Fruit fly (Drosophila melanogaster) whole organism, embryonic: ENCODE data around the gene Usp30.
A peak's percentile ranks its signal among the peaks of the same experiment; 100 is the strongest.

Experiments used
- Adf1 ChIP-seq: fragments of 200-800 bp; sonication (Bioruptor generic); IDR thresholded peaks from 2 replicates; pipeline ENCODE4 v1.3.6; 2022; ENCODE audit warnings: missing biosample characterization, missing genetic modification characterization
- Asciz ChIP-seq: fragments of 200-800 bp; sonication (Bioruptor generic); optimal IDR thresholded peaks from 2 replicates; lab custom pipeline; 2017; ENCODE audit warnings: missing biosample characterization, mild to moderate bottlenecking, missing genetic modification characterization, missing genetic modification reagents
- CG10431 ChIP-seq: fragments of 200-800 bp; sonication (Bioruptor generic); optimal IDR thresholded peaks from 3 replicates; lab custom pipeline; 2018; ENCODE audit warnings: missing biosample characterization, mild to moderate bottlenecking, missing genetic modification characterization
- CG10543 ChIP-seq: fragments of 200-800 bp; sonication (Bioruptor generic); optimal IDR thresholded peaks from 3 replicates; lab custom pipeline; 2017; ENCODE audit warnings: missing biosample characterization, mild to moderate bottlenecking, missing genetic modification characterization, moderate library complexity
- CG11247 ChIP-seq: fragments of 200-800 bp; sonication (Bioruptor generic); IDR thresholded peaks from 2 replicates; pipeline ENCODE4 v1.3.6; 2022; ENCODE audit warnings: missing biosample characterization, missing genetic modification characterization
- CG11456 ChIP-seq: fragments of 200-800 bp; sonication (Bioruptor generic); IDR thresholded peaks from 3 replicates; pipeline ENCODE4 v1.3.6; 2022; ENCODE audit warnings: missing biosample characterization, missing genetic modification characterization
- CG14667 ChIP-seq: fragments of 200-800 bp; sonication (Bioruptor generic); IDR thresholded peaks from 2 replicates; pipeline ENCODE4 v1.3.6; 2022; ENCODE audit warnings: missing biosample characterization, missing genetic modification characterization
- CG15479 ChIP-seq: fragments of 200-800 bp; sonication (Bioruptor generic); optimal IDR thresholded peaks from 3 replicates; lab custom pipeline; 2019; ENCODE audit warnings: missing biosample characterization, mild to moderate bottlenecking, missing genetic modification characterization, moderate library complexity
- CG15514 ChIP-seq: fragments of 200-800 bp; sonication (Bioruptor generic); optimal IDR thresholded peaks from 3 replicates; lab custom pipeline; 2017; ENCODE audit warnings: missing biosample characterization, missing genetic modification characterization, mild to moderate bottlenecking, moderate library complexity, missing genetic modification reagents
- CG1602 ChIP-seq: fragments of 200-800 bp; sonication (Bioruptor generic); optimal IDR thresholded peaks from 3 replicates; lab custom pipeline; 2016; ENCODE audit warnings: missing biosample characterization, missing genetic modification characterization
- CG16863 ChIP-seq: fragments of 200-800 bp; sonication (Bioruptor generic); optimal IDR thresholded peaks from 3 replicates; lab custom pipeline; 2016; ENCODE audit warnings: missing biosample characterization, missing genetic modification characterization
- CG17385 ChIP-seq: fragments of 200-800 bp; sonication (Bioruptor generic); optimal IDR thresholded peaks from 3 replicates; lab custom pipeline; 2018; ENCODE audit warnings: missing biosample characterization, mild to moderate bottlenecking, missing genetic modification characterization
- CG30020 ChIP-seq: fragments of 200-800 bp; optimal IDR thresholded peaks from 2 replicates; lab custom pipeline; 2019; ENCODE audit warnings: missing biosample characterization, mild to moderate bottlenecking, missing genetic modification characterization, moderate library complexity
- CG31388 ChIP-seq: fragments of 200-800 bp; sonication (Bioruptor generic); optimal IDR thresholded peaks from 2 replicates; lab custom pipeline; 2016; ENCODE audit warnings: missing biosample characterization, missing genetic modification characterization
- CG3838 ChIP-seq: fragments of 200-800 bp; sonication (Bioruptor generic); optimal IDR thresholded peaks from 3 replicates; lab custom pipeline; 2016; ENCODE audit warnings: missing biosample characterization, missing genetic modification characterization
- CG43689 ChIP-seq: fragments of 200-800 bp; sonication (Bioruptor generic); IDR thresholded peaks from 2 replicates; pipeline ENCODE4 v1.3.6; 2022; ENCODE audit warnings: missing biosample characterization, missing genetic modification characterization
- CG4617 ChIP-seq: fragments of 200-800 bp; sonication (Bioruptor generic); optimal IDR thresholded peaks from 3 replicates; lab custom pipeline; 2016; ENCODE audit warnings: missing biosample characterization, missing genetic modification characterization, borderline replicate concordance
- CG6175 ChIP-seq: fragments of 200-800 bp; sonication (Bioruptor generic); IDR thresholded peaks from 3 replicates; pipeline ENCODE4 v1.3.6; 2022; ENCODE audit warnings: missing biosample characterization, missing genetic modification characterization
- CG7963 ChIP-seq: fragments of 200-800 bp; sonication (Bioruptor generic); IDR thresholded peaks from 3 replicates; pipeline ENCODE4 v1.3.6; 2022; ENCODE audit warnings: missing biosample characterization, missing genetic modification characterization; ENCODE audit not compliant: partially characterized antibody
- CG8281 ChIP-seq: fragments of 200-800 bp; sonication (Bioruptor generic); optimal IDR thresholded peaks from 2 replicates; lab custom pipeline; 2018; ENCODE audit warnings: missing biosample characterization, mild to moderate bottlenecking, missing genetic modification characterization, moderate library complexity
- CG8765 ChIP-seq: fragments of 200-800 bp; sonication (Bioruptor generic); IDR thresholded peaks from 2 replicates; pipeline ENCODE4 v1.3.6; 2022; ENCODE audit warnings: missing biosample characterization, missing genetic modification characterization
- Camta ChIP-seq: fragments of 200-800 bp; sonication (Bioruptor generic); optimal IDR thresholded peaks from 2 replicates; lab custom pipeline; 2016; ENCODE audit warnings: missing biosample characterization, missing genetic modification characterization
- CkIIα-i1 ChIP-seq: fragments of 200-800 bp; sonication (Bioruptor generic); IDR thresholded peaks from 2 replicates; pipeline ENCODE4 v1.3.6; 2022; ENCODE audit warnings: missing biosample characterization, missing genetic modification characterization
- Dref ChIP-seq: fragments of 200-800 bp; sonication (Bioruptor generic); IDR thresholded peaks from 2 replicates; pipeline ENCODE4 v1.3.6; 2022; ENCODE audit warnings: missing biosample characterization, missing genetic modification characterization
- Fer2 ChIP-seq: fragments of 200-800 bp; sonication (Bioruptor generic); optimal IDR thresholded peaks from 2 replicates; lab custom pipeline; 2018; ENCODE audit warnings: missing biosample characterization, mild to moderate bottlenecking, missing genetic modification characterization, moderate library complexity
- H15 ChIP-seq: fragments of 200-800 bp; sonication (Bioruptor generic); IDR thresholded peaks from 3 replicates; pipeline ENCODE4 v1.3.6; 2022; ENCODE audit warnings: missing biosample characterization, missing genetic modification characterization
- Hsf ChIP-seq: fragments of 200-800 bp; sonication (Bioruptor generic); optimal IDR thresholded peaks from 3 replicates; lab custom pipeline; 2016; ENCODE audit warnings: missing biosample characterization, missing genetic modification characterization
- Lpt ChIP-seq: fragments of >200 bp; optimal IDR thresholded peaks from 2 replicates; lab custom pipeline; 2018; ENCODE audit warnings: missing biosample characterization, missing genetic modification characterization
- Mrtf ChIP-seq: fragments of 200-800 bp; sonication (Bioruptor generic); IDR thresholded peaks from 3 replicates; pipeline ENCODE4 v1.3.6; 2022; ENCODE audit warnings: missing biosample characterization, missing genetic modification characterization
- Stat92E ChIP-seq, 3 experiments: fragments of >200 bp in 2 of 3; fragments of 200-800 bp in 1 of 3; sonication (Bioruptor generic) in 1 of 3; optimal IDR thresholded peaks; 2 replicates each; lab custom pipeline; 2017 to 2019; ENCODE audit warnings: missing biosample characterization in 3 of 3, missing genetic modification characterization in 3 of 3, mild to moderate bottlenecking in 1 of 3, moderate library complexity in 1 of 3
- ac ChIP-seq: fragments of 200-800 bp; sonication (Bioruptor generic); optimal IDR thresholded peaks from 3 replicates; lab custom pipeline; 2017; ENCODE audit warnings: missing biosample characterization, mild to moderate bottlenecking, missing genetic modification characterization
- crol ChIP-seq: fragments of 200-800 bp; sonication (Bioruptor generic); IDR thresholded peaks from 2 replicates; pipeline ENCODE4 v1.3.6; 2022; ENCODE audit warnings: missing biosample characterization, missing genetic modification characterization
- crp ChIP-seq, 2 experiments: fragments of 200-800 bp; sonication (Bioruptor generic); optimal IDR thresholded peaks; 2 replicates in 1 of 2; 3 replicates in 1 of 2; lab custom pipeline; 2017; ENCODE audit warnings: missing biosample characterization in 2 of 2, missing genetic modification characterization in 2 of 2, mild to moderate bottlenecking in 1 of 2, moderate library complexity in 1 of 2
- cwo ChIP-seq: fragments of 200-800 bp; sonication (Bioruptor generic); optimal IDR thresholded peaks from 3 replicates; lab custom pipeline; 2017; ENCODE audit warnings: missing biosample characterization, missing genetic modification characterization, mild to moderate bottlenecking, moderate library complexity, missing genetic modification reagents
- dati ChIP-seq: fragments of 200-800 bp; sonication (Bioruptor generic); IDR thresholded peaks from 2 replicates; pipeline ENCODE4 v1.3.6; 2022; ENCODE audit warnings: missing biosample characterization, missing genetic modification characterization
- kay ChIP-seq: fragments of 200-800 bp; sonication (Bioruptor generic); optimal IDR thresholded peaks from 2 replicates; lab custom pipeline; 2016; ENCODE audit warnings: missing biosample characterization, missing genetic modification characterization
- maf-S ChIP-seq: fragments of 200-800 bp; sonication (Bioruptor generic); optimal IDR thresholded peaks from 2 replicates; lab custom pipeline; 2016; ENCODE audit warnings: missing biosample characterization, missing genetic modification characterization
- odd ChIP-seq: fragments of 200-800 bp; sonication (Bioruptor generic); optimal IDR thresholded peaks from 2 replicates; lab custom pipeline; 2017; ENCODE audit warnings: missing biosample characterization, mild to moderate bottlenecking, missing genetic modification characterization
- onecut ChIP-seq: fragments of 200-800 bp; sonication (Bioruptor generic); IDR thresholded peaks from 2 replicates; pipeline ENCODE4 v1.3.6; 2022; ENCODE audit warnings: missing biosample characterization, missing genetic modification characterization
- pum ChIP-seq: fragments of 200-800 bp; sonication (Bioruptor generic); optimal IDR thresholded peaks from 2 replicates; lab custom pipeline; 2016; ENCODE audit warnings: missing biosample characterization, missing genetic modification characterization
- pzg ChIP-seq: fragments of 200-800 bp; sonication (Bioruptor generic); optimal IDR thresholded peaks from 3 replicates; lab custom pipeline; 2018; ENCODE audit warnings: missing biosample characterization, mild to moderate bottlenecking, missing genetic modification characterization, moderate library complexity
- sd ChIP-seq: fragments of 200-800 bp; sonication (Bioruptor generic); optimal IDR thresholded peaks from 3 replicates; lab custom pipeline; 2018; ENCODE audit warnings: missing biosample characterization, mild to moderate bottlenecking, missing genetic modification characterization, moderate library complexity
- seq ChIP-seq: fragments of 200-800 bp; sonication (Bioruptor generic); IDR thresholded peaks from 2 replicates; pipeline ENCODE4 v1.3.6; 2022; ENCODE audit warnings: missing biosample characterization, missing genetic modification characterization
- slou ChIP-seq: fragments of 200-800 bp; sonication (Bioruptor generic); optimal IDR thresholded peaks from 3 replicates; lab custom pipeline; 2016; ENCODE audit warnings: missing biosample characterization, missing genetic modification characterization
- slp2 ChIP-seq: fragments of 200-800 bp; sonication (Bioruptor generic); optimal IDR thresholded peaks from 2 replicates; lab custom pipeline; 2016; ENCODE audit warnings: missing biosample characterization, missing genetic modification characterization
- sob ChIP-seq: fragments of 200-800 bp; sonication (Bioruptor generic); IDR thresholded peaks from 2 replicates; pipeline ENCODE4 v1.3.6; 2022; ENCODE audit warnings: missing biosample characterization, missing genetic modification characterization
- sqz ChIP-seq: fragments of 200-800 bp; sonication (Bioruptor generic); optimal IDR thresholded peaks from 3 replicates; lab custom pipeline; 2018; ENCODE audit warnings: missing biosample characterization, mild to moderate bottlenecking, missing genetic modification characterization
- ssp ChIP-seq: fragments of 200-800 bp; sonication (Bioruptor generic); IDR thresholded peaks from 2 replicates; pipeline ENCODE4 v1.3.6; 2022; ENCODE audit warnings: missing biosample characterization, missing genetic modification characterization
- tgo ChIP-seq: fragments of 200-800 bp; sonication (Bioruptor generic); IDR thresholded peaks from 3 replicates; pipeline ENCODE4 v1.3.6; 2022; ENCODE audit warnings: missing biosample characterization, missing genetic modification characterization

The Usp30 gene

dm6 chrX:5900146-5901093 lies 20.8 kb upstream of the Usp30 start, which contains the start of gene Act5C (continued):
- peak; percentile 88 for TF ChIP-seq H15
- TF ChIP-seq maf-S (GFP tag; lab: Kevin White, UChicago), result peak; percentile 91
- TF ChIP-seq CG10543 (GFP tag; lab: Kevin White, UChicago), result peak; percentile 66
- peak; percentile 94 for TF ChIP-seq pum (GFP tag; lab: Kevin White, UChicago)
- peak; percentile 90 for TF ChIP-seq CG17385 (GFP tag; lab: Kevin White, UChicago)
- TF ChIP-seq sd (tag; lab: Kevin White, UChicago), result peak; percentile 73
- peak; percentile 80 for TF ChIP-seq CG15514 (GFP tag; lab: Kevin White, UChicago)
- TF ChIP-seq CG8281 (tag; lab: Kevin White, UChicago), result peak; percentile 76
- TF ChIP-seq CG16863, result peak; percentile 95
- no peak for TF ChIP-seq CkIIα-i1 (GFP tag; lab: Robert Waterston, UW)
- peak; percentile 58 for TF ChIP-seq Adf1 (GFP tag; lab: Robert Waterston, UW)
- peak; percentile 89 for TF ChIP-seq sob (GFP tag; lab: Robert Waterston, UW)
- peak; percentile 79 for TF ChIP-seq CG6175 (GFP tag; lab: Robert Waterston, UW)
- TF ChIP-seq tgo (GFP tag; lab: Robert Waterston, UW), result peak; percentile 89
- peak; percentile 85 for TF ChIP-seq Asciz
- peak; percentile 82 for TF ChIP-seq CG43689 (GFP tag; lab: Robert Waterston, UW)
- peak in 1 of 3 experiments; percentile 82 for TF ChIP-seq Stat92E (GFP tag; optimal IDR thresholded peaks at IDR 0.05; lab: Kevin White, UChicago)
- TF ChIP-seq Mrtf (GFP tag; lab: Robert Waterston, UW), result peak; percentile 91
- no peak for TF ChIP-seq Dref (GFP tag; lab: Robert Waterston, UW)
- TF ChIP-seq seq, result peak; percentile 87
- peak; percentile 82 for TF ChIP-seq slou (GFP tag; lab: Kevin White, UChicago)
- TF ChIP-seq CG15479 (GFP tag; lab: Kevin White, UChicago), result peak; percentile 70
- peak; percentile 81 for TF ChIP-seq dati (GFP tag; lab: Robert Waterston, UW)
- peak; percentile 71 for TF ChIP-seq sqz (GFP tag; lab: Kevin White, UChicago)
- TF ChIP-seq ssp (GFP tag; lab: Robert Waterston, UW), result peak; percentile 82
- peak; percentile 74 for TF ChIP-seq CG31388 (GFP tag; lab: Kevin White, UChicago)
- no peak for TF ChIP-seq Lpt (GFP tag; lab: Kevin White, UChicago)
- peak; percentile 94 for TF ChIP-seq Camta
- peak; percentile 94 for TF ChIP-seq CG1602 (GFP tag; lab: Kevin White, UChicago)
- peak; percentile 83 for TF ChIP-seq CG4617 (GFP tag; lab: Kevin White, UChicago)
- TF ChIP-seq onecut (GFP tag; lab: Robert Waterston, UW), result peak; percentile 93
- TF ChIP-seq CG8765 (GFP tag; lab: Robert Waterston, UW), result peak; percentile 90
- peak; percentile 90 for TF ChIP-seq CG11456 (GFP tag; lab: Robert Waterston, UW)
- peak; percentile 95 for TF ChIP-seq Hsf
- TF ChIP-seq CG30020 (tag; lab: Kevin White, UChicago), result peak; percentile 62
- peak; percentile 23 to 70 for TF ChIP-seq crp (GFP tag; optimal IDR thresholded peaks at IDR 0.05; lab: Kevin White, UChicago)
- TF ChIP-seq odd (GFP tag; lab: Kevin White, UChicago), result peak; percentile 83
- TF ChIP-seq slp2 (GFP tag; lab: Kevin White, UChicago), result peak; percentile 94
- TF ChIP-seq CG3838 (GFP tag; lab: Kevin White, UChicago), result peak; percentile 85
- peak; percentile 68 for TF ChIP-seq crol (GFP tag; lab: Robert Waterston, UW)
- peak; percentile 59 for TF ChIP-seq Fer2
- TF ChIP-seq kay (GFP tag; lab: Kevin White, UChicago), result peak; percentile 89
- no peak for TF ChIP-seq CG7963 (GFP tag; lab: Robert Waterston, UW)
- TF ChIP-seq ac, result peak; percentile 96
- TF ChIP-seq cwo, result peak; percentile 82
- TF ChIP-seq CG10431 (GFP tag; lab: Kevin White, UChicago), result peak; percentile 55
- peak; percentile 89 for TF ChIP-seq CG14667 (GFP tag; lab: Robert Waterston, UW)
- peak; percentile 9 for TF ChIP-seq pzg (GFP tag; lab: Kevin White, UChicago)
- TF ChIP-seq CG11247 (GFP tag; lab: Robert Waterston, UW), result peak; percentile 78
